Worm (Caenorhabditis elegans) whole organism, L1 larva: ENCODE data around the gene cit-1.2.

Experiments
- C04F5.9 ChIP-seq: sonication (generic microtip); optimal IDR thresholded peaks from 2 replicates; lab custom pipeline; 2016; ENCODE audit warnings: missing genetic modification characterization, missing compliant biosample characterization
- C16A3.4 ChIP-seq: fragments of 150-350 bp; optimal IDR thresholded peaks from 2 replicates; lab custom pipeline; 2014; ENCODE audit warnings: missing biosample characterization, missing genetic modification characterization
- F16B12.6 ChIP-seq: fragments of 150-350 bp; optimal IDR thresholded peaks from 2 replicates; lab custom pipeline; 2014; ENCODE audit warnings: missing biosample characterization, missing genetic modification characterization
- alr-1 ChIP-seq: fragments of 200-800 bp; sonication (Bioruptor generic); optimal IDR thresholded peaks from 2 replicates; lab custom pipeline; 2018; ENCODE audit warnings: borderline replicate concordance, mild to moderate bottlenecking, missing genetic modification characterization, missing compliant biosample characterization
- blmp-1 ChIP-seq: fragments of 150-350 bp; optimal IDR thresholded peaks from 2 replicates; lab custom pipeline; 2014; ENCODE audit warnings: missing biosample characterization, missing genetic modification characterization
- ceh-8 ChIP-seq: fragments of 200-800 bp; sonication (Bioruptor generic); optimal IDR thresholded peaks from 2 replicates; lab custom pipeline; 2018; ENCODE audit warnings: mild to moderate bottlenecking, missing genetic modification characterization, moderate library complexity, missing compliant biosample characterization
- ceh-82 ChIP-seq, 3 experiments: fragments of 150-350 bp in 1 of 3; sonication (generic microtip) in 2 of 3; optimal IDR thresholded peaks; 2 replicates each; lab custom pipeline; 2014 to 2017; ENCODE audit warnings: missing biosample characterization in 3 of 3, missing genetic modification characterization in 3 of 3
- ceh-88 ChIP-seq: fragments of 200-800 bp; sonication (Bioruptor generic); IDR thresholded peaks from 2 replicates; pipeline ENCODE4 v1.3.6; 2022; ENCODE audit warnings: missing genetic modification characterization, missing compliant biosample characterization
- ceh-90 ChIP-seq: sonication (generic microtip); optimal IDR thresholded peaks from 2 replicates; lab custom pipeline; 2016; ENCODE audit warnings: missing genetic modification characterization, missing compliant biosample characterization
- ces-1 ChIP-seq: fragments of 150-350 bp; optimal IDR thresholded peaks from 2 replicates; lab custom pipeline; 2014; ENCODE audit warnings: missing biosample characterization, missing genetic modification reagents, missing genetic modification characterization
- dsc-1 ChIP-seq: sonication (generic microtip); optimal IDR thresholded peaks from 2 replicates; lab custom pipeline; 2016; ENCODE audit warnings: mild to moderate bottlenecking, missing genetic modification characterization, missing compliant biosample characterization
- efl-1 ChIP-seq, 4 experiments: fragments of 150-350 bp; optimal IDR thresholded peaks in 3 of 4; peaks in 1 of 4; 1 replicate in 1 of 4; 2 replicates in 3 of 4; lab custom pipeline; 2014; ENCODE audit warnings: missing biosample characterization in 2 of 4, missing genetic modification characterization in 2 of 4, missing genetic modification reagents in 2 of 4
- efl-3 ChIP-seq: fragments of 200-800 bp; sonication (Bioruptor generic); optimal IDR thresholded peaks from 2 replicates; lab custom pipeline; 2018; ENCODE audit warnings: mild to moderate bottlenecking, missing genetic modification characterization, missing compliant biosample characterization
- egl-13 ChIP-seq: sonication (generic microtip); optimal IDR thresholded peaks from 2 replicates; lab custom pipeline; 2016; ENCODE audit warnings: missing genotype, missing genetic modification reagents, missing genetic modification characterization, missing compliant biosample characterization
- egl-27 ChIP-seq, 2 experiments: fragments of 150-350 bp in 1 of 2; sonication (generic microtip); optimal IDR thresholded peaks; 3 replicates each; lab custom pipeline; 2017 to 2018; ENCODE audit warnings: missing biosample characterization in 2 of 2, missing genetic modification characterization in 2 of 2, missing genetic modification reagents in 2 of 2
- elt-3 ChIP-seq, 6 experiments: fragments of 150-350 bp in 1 of 6; sonication (generic microtip); optimal IDR thresholded peaks; 2 replicates each; lab custom pipeline; 2017 to 2018; ENCODE audit warnings: missing biosample characterization in 6 of 6, missing genetic modification characterization in 6 of 6, inconsistent platforms in 1 of 6
- fkh-4 ChIP-seq: sonication (generic microtip); optimal IDR thresholded peaks from 2 replicates; lab custom pipeline; 2016; ENCODE audit warnings: missing compliant biosample characterization, missing genetic modification characterization, borderline replicate concordance
- fkh-8 ChIP-seq: sonication (generic microtip); optimal IDR thresholded peaks from 2 replicates; lab custom pipeline; 2016; ENCODE audit warnings: mild to moderate bottlenecking, missing genetic modification characterization, missing compliant biosample characterization
- fos-1 ChIP-seq: fragments of 150-350 bp; optimal IDR thresholded peaks from 2 replicates; lab custom pipeline; 2014; ENCODE audit warnings: missing biosample characterization, missing genetic modification characterization
- hpl-2 ChIP-seq: fragments of 150-350 bp; optimal IDR thresholded peaks from 2 replicates; lab custom pipeline; 2014; ENCODE audit warnings: missing biosample characterization, missing genetic modification reagents, missing genetic modification characterization
- irx-1 ChIP-seq: sonication (generic microtip); optimal IDR thresholded peaks from 2 replicates; lab custom pipeline; 2016; ENCODE audit warnings: missing genetic modification characterization, missing compliant biosample characterization
- isw-1 ChIP-seq: fragments of 200-800 bp; sonication (Bioruptor generic); IDR thresholded peaks from 2 replicates; pipeline ENCODE4 v1.3.6; 2022; ENCODE audit warnings: missing genetic modification characterization, missing compliant biosample characterization
- jun-1 ChIP-seq: fragments of 150-350 bp; optimal IDR thresholded peaks from 2 replicates; lab custom pipeline; 2014; ENCODE audit warnings: missing biosample characterization, missing genetic modification reagents, missing genetic modification characterization
- lin-14 ChIP-seq: fragments of 200-800 bp; sonication (Bioruptor generic); optimal IDR thresholded peaks from 2 replicates; lab custom pipeline; 2018; ENCODE audit warnings: mild to moderate bottlenecking, missing genetic modification characterization, moderate library complexity, missing compliant biosample characterization
- lin-15B ChIP-seq: fragments of 150-350 bp; sonication (generic microtip); optimal IDR thresholded peaks from 3 replicates; lab custom pipeline; 2014; ENCODE audit warnings: missing biosample characterization, missing genetic modification characterization
- lin-39 ChIP-seq: fragments of 150-350 bp; optimal IDR thresholded peaks from 2 replicates; lab custom pipeline; 2014; ENCODE audit warnings: missing biosample characterization, missing genetic modification reagents, missing genetic modification characterization
- lir-3 ChIP-seq: sonication (generic microtip); optimal IDR thresholded peaks from 2 replicates; lab custom pipeline; 2016; ENCODE audit warnings: mild to moderate bottlenecking, missing genetic modification characterization, moderate library complexity, missing compliant biosample characterization; ENCODE audit not compliant: poor library complexity
- mep-1 ChIP-seq: fragments of 150-350 bp; optimal IDR thresholded peaks from 2 replicates; lab custom pipeline; 2014; ENCODE audit warnings: missing biosample characterization, missing genetic modification characterization
- nhr-12 ChIP-seq: sonication (generic microtip); optimal IDR thresholded peaks from 2 replicates; lab custom pipeline; 2017; ENCODE audit warnings: missing biosample characterization, missing genetic modification characterization
- nhr-20 ChIP-seq: sonication (generic microtip); optimal IDR thresholded peaks from 2 replicates; lab custom pipeline; 2016; ENCODE audit warnings: mild to moderate bottlenecking, missing genetic modification characterization, missing compliant biosample characterization
- nhr-237 ChIP-seq: fragments of 150-350 bp; optimal IDR thresholded peaks from 2 replicates; lab custom pipeline; 2014; ENCODE audit warnings: missing biosample characterization, missing genetic modification characterization
- nhr-28 ChIP-seq: fragments of 150-350 bp; optimal IDR thresholded peaks from 2 replicates; lab custom pipeline; 2014; ENCODE audit warnings: missing biosample characterization, missing genetic modification characterization
- nhr-47 ChIP-seq: sonication (generic microtip); optimal IDR thresholded peaks from 2 replicates; lab custom pipeline; 2016; ENCODE audit warnings: mild to moderate bottlenecking, missing genetic modification characterization, moderate library complexity, missing compliant biosample characterization
- nhr-76 ChIP-seq: sonication (generic microtip); optimal IDR thresholded peaks from 2 replicates; lab custom pipeline; 2017; ENCODE audit warnings: missing biosample characterization, missing genetic modification characterization
- nhr-84 ChIP-seq: sonication (generic microtip); optimal IDR thresholded peaks from 2 replicates; lab custom pipeline; 2017; ENCODE audit warnings: missing biosample characterization, missing genetic modification characterization
- pag-3 ChIP-seq: sonication (generic microtip); optimal IDR thresholded peaks from 2 replicates; lab custom pipeline; 2017; ENCODE audit warnings: missing genetic modification characterization, mild to moderate bottlenecking, missing compliant biosample characterization, antibody characterized with exemption, borderline replicate concordance; ENCODE audit not compliant: insufficient read depth
- pax-3 ChIP-seq: fragments of 200-800 bp; sonication (Bioruptor generic); optimal IDR thresholded peaks from 2 replicates; lab custom pipeline; 2018; ENCODE audit warnings: mild to moderate bottlenecking, missing genetic modification characterization, moderate library complexity, missing compliant biosample characterization
- pqm-1 ChIP-seq: sonication (generic microtip); optimal IDR thresholded peaks from 3 replicates; lab custom pipeline; 2017; ENCODE audit warnings: missing biosample characterization, missing genetic modification characterization
- rnt-1 ChIP-seq: sonication (generic microtip); optimal IDR thresholded peaks from 2 replicates; lab custom pipeline; 2016; ENCODE audit warnings: mild to moderate bottlenecking, missing genetic modification characterization, moderate library complexity, missing compliant biosample characterization
- skn-1 ChIP-seq: fragments of 150-350 bp; optimal IDR thresholded peaks from 2 replicates; lab custom pipeline; 2014; ENCODE audit warnings: missing biosample characterization, missing genetic modification characterization
- snpc-4 ChIP-seq: fragments of 150-350 bp; optimal IDR thresholded peaks from 2 replicates; lab custom pipeline; 2014; ENCODE audit warnings: missing biosample characterization, missing genetic modification characterization
- snu-23 ChIP-seq: sonication (generic microtip); optimal IDR thresholded peaks from 2 replicates; lab custom pipeline; 2016; ENCODE audit warnings: missing genetic modification characterization, missing compliant biosample characterization
- sox-4 ChIP-seq: sonication (generic microtip); optimal IDR thresholded peaks from 2 replicates; lab custom pipeline; 2016; ENCODE audit warnings: missing genetic modification characterization, missing compliant biosample characterization
- sptf-1 ChIP-seq: fragments of 150-350 bp; optimal IDR thresholded peaks from 2 replicates; lab custom pipeline; 2014; ENCODE audit warnings: missing biosample characterization, missing genetic modification characterization
- tbx-2 ChIP-seq: sonication (generic microtip); optimal IDR thresholded peaks from 2 replicates; lab custom pipeline; 2016; ENCODE audit warnings: missing genetic modification characterization, missing compliant biosample characterization
- tlp-1 ChIP-seq: fragments of 150-350 bp; optimal IDR thresholded peaks from 2 replicates; lab custom pipeline; 2014; ENCODE audit warnings: missing biosample characterization, missing genetic modification characterization
- unc-130 ChIP-seq: fragments of 150-350 bp; optimal IDR thresholded peaks from 2 replicates; lab custom pipeline; 2017; ENCODE audit warnings: missing biosample characterization, missing genetic modification characterization, inconsistent platforms
- unc-30 ChIP-seq: sonication (generic microtip); optimal IDR thresholded peaks from 2 replicates; lab custom pipeline; 2017; ENCODE audit warnings: missing biosample characterization, missing genetic modification characterization
- unc-86 ChIP-seq: sonication (generic microtip); optimal IDR thresholded peaks from 2 replicates; lab custom pipeline; 2016; ENCODE audit warnings: missing genetic modification characterization, missing compliant biosample characterization
- unc-98 ChIP-seq: fragments of 200-800 bp; sonication (Bioruptor generic); IDR thresholded peaks from 2 replicates; pipeline ENCODE4 v1.3.6; 2022; ENCODE audit warnings: missing genetic modification characterization, missing compliant biosample characterization
- vab-15 ChIP-seq: sonication (generic microtip); optimal IDR thresholded peaks from 2 replicates; lab custom pipeline; 2017; ENCODE audit warnings: missing genotype, mild to moderate bottlenecking, missing genetic modification characterization, missing compliant biosample characterization
- zip-4 ChIP-seq: fragments of 200-800 bp; sonication (Bioruptor generic); optimal IDR thresholded peaks from 2 replicates; lab custom pipeline; 2018; ENCODE audit warnings: mild to moderate bottlenecking, missing genetic modification characterization, moderate library complexity, missing compliant biosample characterization
- ztf-4 ChIP-seq: fragments of 150-350 bp; optimal IDR thresholded peaks from 2 replicates; lab custom pipeline; 2014; ENCODE audit warnings: missing biosample characterization, missing genetic modification characterization

cit-1.2 gene

DNA sequence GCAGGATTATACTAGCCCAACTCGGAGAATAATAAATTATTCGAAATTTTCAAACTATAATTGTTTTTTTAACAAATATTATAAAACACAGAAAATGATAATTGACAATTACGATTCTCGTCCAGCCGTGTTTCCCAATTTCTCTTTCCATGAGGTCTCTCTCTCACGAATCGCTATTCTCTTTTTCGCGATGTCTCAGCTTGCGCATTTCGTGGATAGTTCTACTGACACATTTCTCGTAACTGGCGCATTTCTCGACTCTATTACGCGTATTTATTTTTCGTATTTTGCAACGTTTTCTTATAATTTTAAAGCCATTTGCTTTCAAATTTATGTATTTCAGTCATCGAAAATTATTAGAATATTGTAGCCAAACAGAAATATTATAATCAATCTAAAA, 33.2 kb downstream of the cit-1.2 start (continued):
- TF ChIP-seq nhr-84 (tag; lab: Kevin White, UChicago) (no peak), ceh-88 (GFP tag; lab: Robert Waterston, UW) (peak; percentile 92), ces-1 (peak; percentile 92), unc-86 (tag; lab: Kevin White, UChicago) (peak; percentile 94), dsc-1 (tag; lab: Kevin White, UChicago) (peak; percentile 97), lir-3 (tag; lab: Kevin White, UChicago) (peak; percentile 97), fkh-8 (peak; percentile 99), efl-3 (no peak), nhr-47 (tag; lab: Kevin White, UChicago) (peak; percentile 96), alr-1 (tag; lab: Kevin White, UChicago) (no peak), nhr-20 (tag; lab: Kevin White, UChicago) (peak; percentile 97), pax-3 (peak; percentile 97), F16B12.6 (tag; lab: Kevin White, UChicago) (peak; percentile 80), fos-1 (tag; lab: Kevin White, UChicago) (peak; percentile 98), irx-1 (tag; lab: Kevin White, UChicago) (peak; percentile 69), sox-4 (peak; percentile 85), tbx-2 (tag; lab: Kevin White, UChicago) (peak; percentile 95), C04F5.9 (tag; lab: Kevin White, UChicago) (peak; percentile 91), pqm-1 (tag; lab: Kevin White, UChicago) (peak; percentile 60), vab-15 (tag; lab: Kevin White, UChicago) (peak; percentile 99), nhr-76 (tag; lab: Kevin White, UChicago) (peak; percentile 17), nhr-28 (tag; lab: Kevin White, UChicago) (no peak), pag-3 (no peak), hpl-2 (GFP tag; lab: Kevin White, UChicago) (peak; percentile 96), efl-1 (optimal IDR thresholded peaks at IDR 0.05; lab: Kevin White, UChicago) (peak; percentile 96 to 98), efl-1 (GFP tag; optimal IDR thresholded peaks at IDR 0.05 in 1 of 2; lab: Kevin White, UChicago) (peak; percentile 87 to 98), blmp-1 (peak; percentile 87), lin-14 (GFP tag; lab: Kevin White, UChicago) (peak; percentile 98), sptf-1 (tag; lab: Kevin White, UChicago) (no peak), ceh-8 (GFP tag; lab: Kevin White, UChicago) (peak; percentile 80), lin-39 (tag; lab: Kevin White, UChicago) (peak; percentile 69), ceh-82 (tag; optimal IDR thresholded peaks at IDR 0.05; lab: Kevin White, UChicago) (peak; percentile 99), unc-98 (GFP tag; lab: Robert Waterston, UW) (peak; percentile 86), skn-1 (tag; lab: Kevin White, UChicago) (peak; percentile 97), egl-13 (peak; percentile 86), elt-3 (tag; optimal IDR thresholded peaks at IDR 0.05; lab: Kevin White, UChicago) (peak; percentile 6 to 98 (median 74)), zip-4 (GFP tag; lab: Kevin White, UChicago) (peak; percentile 49), snpc-4 (peak; percentile 79), C16A3.4 (tag; lab: Kevin White, UChicago) (peak; percentile 100), isw-1 (GFP tag; lab: Robert Waterston, UW) (peak; percentile 96), jun-1 (tag; lab: Kevin White, UChicago) (peak; percentile 97), nhr-12 (tag; lab: Kevin White, UChicago) (no peak), fkh-4 (peak; percentile 79), unc-130 (tag; lab: Kevin White, UChicago) (peak; percentile 98), snu-23 (GFP tag; lab: Kevin White, UChicago) (peak; percentile 99), egl-27 (tag; optimal IDR thresholded peaks at IDR 0.05; lab: Kevin White, UChicago) (peak; percentile 83 to 97), ztf-4 (tag; lab: Kevin White, UChicago) (peak; percentile 87), ceh-90 (tag; lab: Kevin White, UChicago) (peak; percentile 45), unc-30 (tag; lab: Kevin White, UChicago) (no peak), nhr-237 (tag; lab: Kevin White, UChicago) (peak; percentile 96), lin-15B (tag; lab: Kevin White, UChicago) (peak; percentile 98), tlp-1 (no peak), rnt-1 (tag; lab: Kevin White, UChicago) (peak; percentile 99), mep-1 (tag; lab: Kevin White, UChicago) (peak; percentile 98)
